Worm (Caenorhabditis elegans) whole organism, L4/young adult: ENCODE results near the gene mrp-5.

Experiments used
- W03F9.2 ChIP-seq: fragments of 150-350 bp; optimal IDR thresholded peaks from 2 replicates; lab custom pipeline; 2014; ENCODE audit warnings: missing biosample characterization, missing genetic modification characterization
- dao-5 ChIP-seq: sonication (generic microtip); optimal IDR thresholded peaks from 2 replicates; lab custom pipeline; 2016; ENCODE audit warnings: missing genotype, missing genetic modification characterization, moderate library complexity, missing compliant biosample characterization

- TF ChIP-seq W03F9.2, result no peak
- TF ChIP-seq dao-5 (tag; lab: Kevin White, UChicago), result no peak
Observed at ce11 chrX:14960841-14961240, 14.7 kb upstream of the mrp-5 start.
